Worm (Caenorhabditis elegans) whole organism, L3 larva: ENCODE measurements around the gene mrp-1.
A peak's percentile ranks its signal among the peaks of the same experiment; 100 is the strongest.

Experiments
- R02D3.7 ChIP-seq: fragments of 150-350 bp; optimal IDR thresholded peaks from 2 replicates; lab custom pipeline; 2014; ENCODE audit warnings: missing biosample characterization, missing genetic modification characterization
- aly-2 ChIP-seq: fragments of 150-350 bp; optimal IDR thresholded peaks from 2 replicates; lab custom pipeline; 2014; ENCODE audit warnings: missing biosample characterization, missing genetic modification characterization
- ama-1 ChIP-seq: fragments of 150-350 bp; optimal IDR thresholded peaks from 2 replicates; lab custom pipeline; 2018
- ceh-28 ChIP-seq: fragments of 150-350 bp; optimal IDR thresholded peaks from 2 replicates; lab custom pipeline; 2014; ENCODE audit warnings: missing biosample characterization, missing genetic modification reagents, missing genetic modification characterization
- ceh-82 ChIP-seq: fragments of 150-350 bp; optimal IDR thresholded peaks from 2 replicates; lab custom pipeline; 2014; ENCODE audit warnings: missing biosample characterization, missing genetic modification characterization
- daf-12 ChIP-seq: fragments of 150-350 bp; optimal IDR thresholded peaks from 2 replicates; lab custom pipeline; 2014; ENCODE audit warnings: missing biosample characterization, missing genetic modification reagents, missing genetic modification characterization
- egl-27 ChIP-seq: sonication (generic microtip); optimal IDR thresholded peaks from 4 replicates; lab custom pipeline; 2017; ENCODE audit warnings: missing biosample characterization, missing genetic modification reagents, missing genetic modification characterization
- egl-5 ChIP-seq: fragments of 150-350 bp; optimal IDR thresholded peaks from 2 replicates; lab custom pipeline; 2017; ENCODE audit warnings: missing biosample characterization, missing genetic modification reagents, missing genetic modification characterization, inconsistent platforms
- elt-1 ChIP-seq: fragments of 150-350 bp; optimal IDR thresholded peaks from 2 replicates; lab custom pipeline; 2014; ENCODE audit warnings: missing biosample characterization, missing genetic modification characterization
- elt-2 ChIP-seq: sonication (generic microtip); optimal IDR thresholded peaks from 2 replicates; lab custom pipeline; 2016; ENCODE audit warnings: missing genetic modification reagents, mild to moderate bottlenecking, missing genetic modification characterization, missing compliant biosample characterization
- eor-1 ChIP-seq, 2 experiments: fragments of 150-350 bp; optimal IDR thresholded peaks; 2 replicates each; lab custom pipeline; 2014 to 2018; ENCODE audit warnings: missing biosample characterization in 2 of 2, missing genetic modification characterization in 2 of 2
- fkh-10 ChIP-seq: sonication (generic microtip); optimal IDR thresholded peaks from 2 replicates; lab custom pipeline; 2017; ENCODE audit warnings: missing biosample characterization, missing genetic modification reagents, missing genetic modification characterization
- fkh-2 ChIP-seq: fragments of 150-350 bp; optimal IDR thresholded peaks from 2 replicates; lab custom pipeline; 2014; ENCODE audit warnings: missing biosample characterization, missing genetic modification reagents, missing genetic modification characterization
- jun-1 ChIP-seq: fragments of 150-350 bp; optimal IDR thresholded peaks from 2 replicates; lab custom pipeline; 2014; ENCODE audit warnings: missing biosample characterization, missing genetic modification reagents, missing genetic modification characterization
- lin-15B ChIP-seq: fragments of 150-350 bp; optimal IDR thresholded peaks from 2 replicates; lab custom pipeline; 2014; ENCODE audit warnings: missing biosample characterization, missing genetic modification characterization
- lin-39 ChIP-seq: fragments of 150-350 bp; optimal IDR thresholded peaks from 2 replicates; lab custom pipeline; 2018; ENCODE audit warnings: missing biosample characterization, missing genetic modification reagents, missing genetic modification characterization
- lsy-12 ChIP-seq: sonication (generic microtip); optimal IDR thresholded peaks from 2 replicates; lab custom pipeline; 2016; ENCODE audit warnings: mild to moderate bottlenecking, missing genetic modification characterization, missing compliant biosample characterization
- nhr-12 ChIP-seq: fragments of 150-350 bp; optimal IDR thresholded peaks from 2 replicates; lab custom pipeline; 2014; ENCODE audit warnings: missing biosample characterization, missing genetic modification characterization
- nhr-237 ChIP-seq: fragments of 150-350 bp; optimal IDR thresholded peaks from 2 replicates; lab custom pipeline; 2014; ENCODE audit warnings: missing biosample characterization, missing genetic modification characterization
- nhr-25 ChIP-seq: sonication (generic microtip); optimal IDR thresholded peaks from 2 replicates; lab custom pipeline; 2017; ENCODE audit warnings: missing biosample characterization, missing genetic modification characterization
- nhr-67 ChIP-seq: fragments of 150-350 bp; optimal IDR thresholded peaks from 2 replicates; lab custom pipeline; 2014; ENCODE audit warnings: missing biosample characterization, missing genetic modification characterization
- nhr-76 ChIP-seq: fragments of 150-350 bp; sonication (generic microtip); optimal IDR thresholded peaks from 5 replicates; lab custom pipeline; 2014; ENCODE audit warnings: missing biosample characterization, missing genetic modification characterization
- nhr-77 ChIP-seq: fragments of 150-350 bp; optimal IDR thresholded peaks from 2 replicates; lab custom pipeline; 2014; ENCODE audit warnings: missing biosample characterization, missing genetic modification characterization
- pha-4 ChIP-seq: fragments of 150-350 bp; optimal IDR thresholded peaks from 2 replicates; lab custom pipeline; 2014; ENCODE audit warnings: missing biosample characterization, missing genetic modification reagents, missing genetic modification characterization
- pqm-1 ChIP-seq: fragments of 150-350 bp; optimal IDR thresholded peaks from 2 replicates; lab custom pipeline; 2017; ENCODE audit warnings: missing biosample characterization, missing genetic modification characterization, inconsistent platforms
- sea-2 ChIP-seq: fragments of 150-350 bp; sonication (generic microtip); optimal IDR thresholded peaks from 4 replicates; lab custom pipeline; 2014; ENCODE audit warnings: missing biosample characterization, missing genetic modification reagents, missing genetic modification characterization
- skn-1 ChIP-seq: fragments of 150-350 bp; optimal IDR thresholded peaks from 2 replicates; lab custom pipeline; 2014; ENCODE audit warnings: missing biosample characterization, missing genetic modification characterization
- snpc-4 ChIP-seq: fragments of 150-350 bp; optimal IDR thresholded peaks from 2 replicates; lab custom pipeline; 2014; ENCODE audit warnings: missing biosample characterization, missing genetic modification characterization
- tbx-2 ChIP-seq: sonication (generic microtip); optimal IDR thresholded peaks from 2 replicates; lab custom pipeline; 2016; ENCODE audit warnings: mild to moderate bottlenecking, missing genetic modification characterization, missing compliant biosample characterization
- unc-39 ChIP-seq: sonication (generic microtip); optimal IDR thresholded peaks from 4 replicates; lab custom pipeline; 2017; ENCODE audit warnings: missing biosample characterization, missing genetic modification characterization
- unc-62 ChIP-seq: fragments of 150-350 bp; sonication (generic microtip); optimal IDR thresholded peaks from 4 replicates; lab custom pipeline; 2014; ENCODE audit warnings: missing biosample characterization, missing genetic modification reagents, missing genetic modification characterization
- zag-1 ChIP-seq: fragments of 150-350 bp; optimal IDR thresholded peaks from 2 replicates; lab custom pipeline; 2014; ENCODE audit warnings: missing biosample characterization, missing genetic modification characterization
- ztf-4 ChIP-seq: fragments of 150-350 bp; optimal IDR thresholded peaks from 2 replicates; lab custom pipeline; 2014; ENCODE audit warnings: missing biosample characterization, missing genetic modification characterization

Gene mrp-1

DNA sequence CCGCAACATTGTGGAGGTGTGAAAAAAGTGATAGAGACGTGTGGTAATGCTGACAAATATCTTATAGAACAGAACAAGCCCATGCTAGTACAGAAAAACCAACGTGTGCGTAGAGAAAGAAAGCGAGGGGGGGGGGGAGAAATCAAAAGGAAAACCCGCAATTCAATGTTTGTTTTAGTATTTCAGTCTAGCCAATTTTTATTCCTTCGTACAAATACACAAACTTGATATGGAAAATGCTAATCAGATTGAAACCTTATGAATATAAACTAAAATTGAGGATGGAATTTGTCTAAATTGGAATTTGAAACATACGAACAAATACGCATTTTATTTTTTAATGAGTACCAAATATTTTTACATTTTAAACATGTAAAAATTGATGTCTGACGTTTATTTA, at the start of gene mrp-1:
TSS of gene mrp-1 (minus strand) at position 101 of the 400 bp plus-strand sequence.
- no peak for TF ChIP-seq ama-1 (lab: Kevin White, UChicago)
- TF ChIP-seq elt-2 (tag; lab: Kevin White, UChicago), result peak; percentile 18
- no peak for TF ChIP-seq ztf-4 (tag; lab: Kevin White, UChicago)
- TF ChIP-seq, all 47 proteins: peak for 1

DNA sequence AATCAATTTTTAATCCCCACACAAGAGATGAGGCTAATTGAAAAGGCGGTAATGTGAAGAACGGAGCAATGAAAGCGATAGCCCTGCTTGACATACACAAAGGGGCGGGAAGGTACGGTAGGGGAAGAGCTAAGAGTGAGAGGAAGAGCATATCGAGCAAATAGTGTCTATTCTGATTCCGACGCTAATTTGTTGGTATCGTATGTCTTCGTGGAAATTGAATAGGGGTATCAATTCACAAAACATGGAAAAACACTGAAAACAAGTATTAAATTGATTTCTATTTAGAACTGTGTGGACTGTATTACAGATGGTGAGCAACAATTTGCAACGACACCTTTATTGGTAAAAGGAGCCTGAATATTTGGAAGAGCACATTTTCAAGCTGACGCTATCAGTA, 49.2 kb upstream of the mrp-1 start, which contains the start of gene pha-2:
TSS of gene pha-2 (minus strand) at position 101 of the 400 bp plus-strand sequence.
- TF ChIP-seq aly-2 (tag; lab: Kevin White, UChicago) (no peak), unc-62 (GFP tag; lab: Kevin White, UChicago) (no peak), ceh-82 (no peak), pqm-1 (no peak), elt-1 (tag; lab: Kevin White, UChicago) (no peak), nhr-12 (tag; lab: Kevin White, UChicago) (no peak), egl-27 (tag; lab: Kevin White, UChicago) (no peak), lin-15B (tag; lab: Kevin White, UChicago) (no peak), lin-39 (tag; lab: Kevin White, UChicago) (no peak), fkh-2 (tag; lab: Kevin White, UChicago) (no peak), ztf-4 (tag; lab: Kevin White, UChicago) (no peak), nhr-76 (tag; lab: Kevin White, UChicago) (no peak), sea-2 (GFP tag; lab: Kevin White, UChicago) (no peak), R02D3.7 (no peak), zag-1 (tag; lab: Kevin White, UChicago) (no peak), nhr-77 (tag; lab: Kevin White, UChicago) (no peak), nhr-67 (tag; lab: Kevin White, UChicago) (no peak), daf-12 (tag; lab: Kevin White, UChicago) (no peak), skn-1 (tag; lab: Kevin White, UChicago) (no peak)

DNA sequence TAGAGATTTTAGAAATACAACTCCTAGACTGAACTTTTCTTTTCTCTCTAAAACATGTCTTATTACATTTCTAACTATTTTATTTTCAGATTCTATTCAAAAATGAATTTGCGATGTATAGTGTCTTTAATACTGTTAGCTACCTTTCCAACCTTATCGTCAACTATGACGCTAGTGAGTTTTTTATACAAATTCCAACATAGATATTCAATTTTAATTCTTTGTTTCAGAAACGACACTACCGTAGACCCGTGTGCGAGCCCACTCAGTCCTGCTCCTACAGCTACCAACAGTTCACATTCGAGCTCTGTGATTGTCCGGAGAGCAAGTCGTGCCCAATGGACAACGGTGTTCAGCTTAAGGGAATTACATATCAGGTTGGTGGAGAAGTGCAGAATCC, 41.4 kb upstream of the mrp-1 start, which contains the start of gene M6.4:
TSS of gene M6.4 (plus strand) at position 55 of the 400 bp plus-strand sequence.
- no peak for TF ChIP-seq nhr-76 (tag; lab: Kevin White, UChicago)
- TF ChIP-seq, all 47 proteins: peak for 0

DNA sequence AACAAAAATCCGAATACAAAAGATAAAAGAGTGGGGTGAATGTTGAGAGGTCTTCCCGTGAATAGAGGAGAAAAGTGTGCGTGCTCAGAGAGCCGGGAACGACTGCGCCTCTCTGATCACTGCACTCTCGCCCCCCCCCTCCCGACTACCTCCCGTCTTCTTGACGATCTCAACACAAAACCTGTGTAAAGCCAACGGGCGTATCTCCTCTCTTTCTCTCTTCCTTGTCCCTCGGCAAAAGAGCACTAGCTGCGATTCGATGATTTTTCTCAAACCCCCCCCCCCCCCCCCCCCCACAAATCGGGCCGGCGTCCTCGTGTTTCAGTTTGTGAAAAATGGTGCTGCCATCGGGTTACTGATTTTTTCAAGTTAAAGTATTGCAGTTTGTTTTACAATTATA, 34.0 kb upstream of the mrp-1 start:
- no peak for TF ChIP-seq nhr-237
- no peak for TF ChIP-seq ztf-4 (tag; lab: Kevin White, UChicago)
- no peak for TF ChIP-seq jun-1 (tag; lab: Kevin White, UChicago)
- no peak for TF ChIP-seq elt-2 (tag; lab: Kevin White, UChicago)
- TF ChIP-seq skn-1 (tag; lab: Kevin White, UChicago), result no peak
- no peak for TF ChIP-seq pha-4
- TF ChIP-seq nhr-25 (tag; lab: Kevin White, UChicago), result no peak
- no peak for TF ChIP-seq lsy-12
- no peak for TF ChIP-seq R02D3.7
- TF ChIP-seq fkh-2 (tag; lab: Kevin White, UChicago), result no peak
- no peak for TF ChIP-seq egl-27 (tag; lab: Kevin White, UChicago)

DNA sequence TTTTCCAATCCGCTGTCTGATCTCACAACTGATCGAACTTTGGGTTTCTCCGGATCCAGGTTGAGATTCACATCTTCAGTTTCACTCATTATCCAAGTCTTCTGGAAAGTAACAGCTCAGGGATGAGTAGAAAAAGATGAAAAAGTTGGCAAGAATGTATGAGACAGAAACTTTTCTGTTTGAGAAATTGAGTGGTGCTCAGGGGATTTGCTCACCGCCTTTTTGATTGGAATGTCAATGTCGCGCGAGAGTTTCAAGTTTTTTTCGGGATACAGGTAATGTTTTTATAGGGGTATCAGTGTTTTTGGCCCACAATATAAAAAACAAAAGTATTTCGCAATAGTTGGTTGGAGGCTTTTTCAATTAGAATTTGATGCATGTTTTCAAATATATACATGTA, 33.5 kb upstream of the mrp-1 start, which contains the start of gene unc-96:
TSS of gene unc-96 (minus strand) at position 101 of the 400 bp plus-strand sequence.
- TF ChIP-seq tbx-2 (tag; lab: Kevin White, UChicago) (no peak), R02D3.7 (no peak), elt-2 (tag; lab: Kevin White, UChicago) (no peak), sea-2 (GFP tag; lab: Kevin White, UChicago) (no peak), eor-1 (tag; optimal IDR thresholded peaks at IDR 0.05; lab: Kevin White, UChicago) (no peak), nhr-67 (tag; lab: Kevin White, UChicago) (no peak), fkh-10 (no peak), pha-4 (no peak), snpc-4 (no peak), unc-39 (tag; lab: Kevin White, UChicago) (no peak), lin-39 (tag; lab: Kevin White, UChicago) (no peak), ceh-28 (tag; lab: Kevin White, UChicago) (no peak), egl-5 (tag; lab: Kevin White, UChicago) (no peak), ceh-82 (no peak), pqm-1 (no peak), unc-62 (GFP tag; lab: Kevin White, UChicago) (no peak)
